Worm (Caenorhabditis elegans) whole organism, L3 larva: ENCODE measurements around the gene C11H1.5.

Experiments used
- ZK546.5 ChIP-seq: sonication (generic microtip); optimal IDR thresholded peaks from 2 replicates; lab custom pipeline; 2017; ENCODE audit warnings: missing biosample characterization, missing genetic modification characterization
- ama-1 ChIP-seq: fragments of 150-350 bp; optimal IDR thresholded peaks from 2 replicates; lab custom pipeline; 2018
- fos-1 ChIP-seq: fragments of 150-350 bp; optimal IDR thresholded peaks from 2 replicates; lab custom pipeline; 2014; ENCODE audit warnings: missing biosample characterization, missing genetic modification characterization
- lin-39 ChIP-seq: fragments of 150-350 bp; optimal IDR thresholded peaks from 2 replicates; lab custom pipeline; 2018; ENCODE audit warnings: missing biosample characterization, missing genetic modification reagents, missing genetic modification characterization
- nhr-237 ChIP-seq: fragments of 150-350 bp; optimal IDR thresholded peaks from 2 replicates; lab custom pipeline; 2014; ENCODE audit warnings: missing biosample characterization, missing genetic modification characterization
- nhr-76 ChIP-seq: fragments of 150-350 bp; sonication (generic microtip); optimal IDR thresholded peaks from 5 replicates; lab custom pipeline; 2014; ENCODE audit warnings: missing biosample characterization, missing genetic modification characterization
- unc-62 ChIP-seq: fragments of 150-350 bp; sonication (generic microtip); optimal IDR thresholded peaks from 4 replicates; lab custom pipeline; 2014; ENCODE audit warnings: missing biosample characterization, missing genetic modification reagents, missing genetic modification characterization
- ztf-4 ChIP-seq: fragments of 150-350 bp; optimal IDR thresholded peaks from 2 replicates; lab custom pipeline; 2014; ENCODE audit warnings: missing biosample characterization, missing genetic modification characterization

DNA sequence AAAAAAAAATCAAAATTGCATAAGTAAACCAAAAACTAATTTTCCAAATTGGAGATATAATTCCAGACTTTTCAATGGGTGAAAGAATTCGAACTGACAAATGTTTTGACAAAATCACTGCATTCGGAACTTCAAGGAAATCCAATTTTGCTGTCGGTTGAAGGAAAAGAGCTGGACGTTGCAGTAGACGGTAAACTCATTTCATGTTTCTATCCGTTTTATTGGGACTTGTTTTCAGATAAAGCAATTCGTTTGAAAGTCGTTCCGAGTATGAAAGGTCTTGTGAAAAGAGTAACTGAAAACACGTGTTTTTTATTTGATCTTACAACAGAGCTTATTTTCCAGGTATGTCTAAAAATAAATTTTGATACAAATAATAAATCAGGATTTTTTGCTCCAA lies 13.2 kb upstream of the C11H1.5 start:
- no peak for TF ChIP-seq lin-39 (tag; lab: Kevin White, UChicago)
- TF ChIP-seq unc-62 (GFP tag; lab: Kevin White, UChicago) = no peak
- no peak for TF ChIP-seq ama-1 (lab: Kevin White, UChicago)
- TF ChIP-seq nhr-76 = no peak
- no peak for TF ChIP-seq fos-1 (tag; lab: Kevin White, UChicago)
- no peak for TF ChIP-seq ztf-4 (tag; lab: Kevin White, UChicago)
- TF ChIP-seq ZK546.5 (tag; lab: Kevin White, UChicago) = no peak
- no peak for TF ChIP-seq nhr-237 (tag; lab: Kevin White, UChicago)
